Fruit fly (Drosophila melanogaster) whole organism, embryonic: Measurements from ENCODE around the gene Rbp6.
A peak's percentile ranks its signal among the peaks of the same experiment; 100 is the strongest.

ENCODE experiments used
- Aef1 ChIP-seq: fragments of 200-800 bp; sonication (Bioruptor generic); IDR thresholded peaks from 3 replicates; pipeline ENCODE4 v1.3.6; 2022; ENCODE audit warnings: missing biosample characterization, missing genetic modification characterization
- Atf6 ChIP-seq: fragments of 200-800 bp; sonication (Bioruptor generic); IDR thresholded peaks from 2 replicates; pipeline ENCODE4 v1.3.6; 2022; ENCODE audit warnings: missing biosample characterization, missing genetic modification characterization
- CG10147 ChIP-seq: fragments of 200-800 bp; sonication (Bioruptor generic); optimal IDR thresholded peaks from 2 replicates; lab custom pipeline; 2019; ENCODE audit warnings: missing biosample characterization, mild to moderate bottlenecking, missing genetic modification characterization, moderate library complexity
- CG12071 ChIP-seq: fragments of 200-800 bp; sonication (Bioruptor generic); optimal IDR thresholded peaks from 3 replicates; lab custom pipeline; 2018; ENCODE audit warnings: missing biosample characterization, mild to moderate bottlenecking, missing genetic modification characterization
- CG13296 ChIP-seq: fragments of 200-800 bp; sonication (Bioruptor generic); optimal IDR thresholded peaks from 3 replicates; lab custom pipeline; 2018; ENCODE audit warnings: missing biosample characterization, mild to moderate bottlenecking, missing genetic modification characterization
- CG13424 ChIP-seq: fragments of 200-800 bp; sonication (Bioruptor generic); optimal IDR thresholded peaks from 2 replicates; lab custom pipeline; 2019; ENCODE audit warnings: missing biosample characterization, mild to moderate bottlenecking, missing genetic modification characterization, moderate library complexity
- CG13775 ChIP-seq: fragments of 200-800 bp; sonication (Bioruptor generic); optimal IDR thresholded peaks from 3 replicates; lab custom pipeline; 2017; ENCODE audit warnings: missing biosample characterization, mild to moderate bottlenecking, missing genetic modification characterization
- CG15479 ChIP-seq: fragments of 200-800 bp; sonication (Bioruptor generic); optimal IDR thresholded peaks from 3 replicates; lab custom pipeline; 2019; ENCODE audit warnings: missing biosample characterization, mild to moderate bottlenecking, missing genetic modification characterization, moderate library complexity
- CG16779 ChIP-seq: fragments of 200-800 bp; sonication (Bioruptor generic); IDR thresholded peaks from 2 replicates; pipeline ENCODE4 v1.3.6; 2022; ENCODE audit warnings: missing biosample characterization, missing genetic modification characterization
- CG30020 ChIP-seq: fragments of 200-800 bp; optimal IDR thresholded peaks from 2 replicates; lab custom pipeline; 2019; ENCODE audit warnings: missing biosample characterization, mild to moderate bottlenecking, missing genetic modification characterization, moderate library complexity
- CG30403 ChIP-seq: fragments of 200-800 bp; sonication (Bioruptor generic); optimal IDR thresholded peaks from 3 replicates; lab custom pipeline; 2016; ENCODE audit warnings: missing biosample characterization, missing genetic modification characterization
- CG31388 ChIP-seq: fragments of 200-800 bp; sonication (Bioruptor generic); optimal IDR thresholded peaks from 2 replicates; lab custom pipeline; 2016; ENCODE audit warnings: missing biosample characterization, missing genetic modification characterization
- CG32532 ChIP-seq: fragments of 200-800 bp; sonication (Bioruptor generic); IDR thresholded peaks from 2 replicates; pipeline ENCODE4 v1.3.6; 2022; ENCODE audit warnings: missing biosample characterization, missing genetic modification characterization
- CG34376 ChIP-seq: fragments of 200-800 bp; sonication (Bioruptor generic); optimal IDR thresholded peaks from 2 replicates; lab custom pipeline; 2018; ENCODE audit warnings: missing biosample characterization, mild to moderate bottlenecking, missing genetic modification characterization
- CG4404 ChIP-seq: fragments of 200-800 bp; sonication (Bioruptor generic); IDR thresholded peaks from 2 replicates; pipeline ENCODE4 v1.3.6; 2022; ENCODE audit warnings: missing biosample characterization, missing genetic modification characterization
- CG8388 ChIP-seq: fragments of 200-800 bp; sonication (Bioruptor generic); optimal IDR thresholded peaks from 2 replicates; lab custom pipeline; 2019; ENCODE audit warnings: missing biosample characterization, mild to moderate bottlenecking, missing genetic modification characterization, moderate library complexity
- CG9932 ChIP-seq: fragments of 200-800 bp; sonication (Bioruptor generic); IDR thresholded peaks from 2 replicates; pipeline ENCODE4 v1.3.6; 2022; ENCODE audit warnings: missing biosample characterization, missing genetic modification characterization
- D19B ChIP-seq: fragments of 200-800 bp; sonication (Bioruptor generic); optimal IDR thresholded peaks from 2 replicates; lab custom pipeline; 2017; ENCODE audit warnings: missing biosample characterization, mild to moderate bottlenecking, missing genetic modification characterization
- Dad ChIP-seq: fragments of 200-800 bp; sonication (Bioruptor generic); optimal IDR thresholded peaks from 3 replicates; lab custom pipeline; 2016; ENCODE audit warnings: missing biosample characterization, missing genetic modification characterization
- Drgx ChIP-seq: fragments of 200-800 bp; sonication (Bioruptor generic); IDR thresholded peaks from 2 replicates; pipeline ENCODE4 v1.3.6; 2022; ENCODE audit warnings: missing biosample characterization, missing genetic modification characterization
- E2f1 ChIP-seq: fragments of 200-800 bp; sonication (Bioruptor generic); IDR thresholded peaks from 2 replicates; pipeline ENCODE4 v1.3.6; 2022; ENCODE audit warnings: missing biosample characterization, missing genetic modification characterization
- Gsc ChIP-seq: fragments of 200-800 bp; sonication (Bioruptor generic); IDR thresholded peaks from 2 replicates; pipeline ENCODE4 v1.3.6; 2022; ENCODE audit warnings: missing biosample characterization, missing genetic modification characterization
- Hey ChIP-seq: fragments of 200-800 bp; sonication (Bioruptor generic); optimal IDR thresholded peaks from 3 replicates; lab custom pipeline; 2018; ENCODE audit warnings: missing biosample characterization, mild to moderate bottlenecking, missing genetic modification characterization
- Lhr ChIP-seq: fragments of 200-800 bp; sonication (Bioruptor generic); optimal IDR thresholded peaks from 3 replicates; lab custom pipeline; 2017; ENCODE audit warnings: mild to moderate bottlenecking, missing biosample characterization, missing genetic modification reagents, missing genetic modification characterization
- Med ChIP-seq: fragments of 200-800 bp; sonication (Bioruptor generic); peaks from one replicate; lab custom pipeline; 2016; ENCODE audit warnings: missing biosample characterization, missing genetic modification characterization, mild to moderate bottlenecking, inconsistent platforms, moderate library complexity
- Meics ChIP-seq: fragments of 200-800 bp; sonication (Bioruptor generic); optimal IDR thresholded peaks from 2 replicates; lab custom pipeline; 2017; ENCODE audit warnings: missing biosample characterization, mild to moderate bottlenecking, missing genetic modification characterization
- Nf-YA ChIP-seq: fragments of 200-800 bp; sonication (Bioruptor generic); IDR thresholded peaks from 2 replicates; pipeline ENCODE4 v1.3.6; 2022; ENCODE audit warnings: missing biosample characterization, missing genetic modification characterization
- PHDP ChIP-seq: fragments of 200-800 bp; sonication (Bioruptor generic); optimal IDR thresholded peaks from 3 replicates; lab custom pipeline; 2018; ENCODE audit warnings: missing biosample characterization, mild to moderate bottlenecking, missing genetic modification characterization, moderate library complexity
- Ravus ChIP-seq: fragments of 200-800 bp; sonication (Bioruptor generic); IDR thresholded peaks from 2 replicates; pipeline ENCODE4 v1.3.6; 2022; ENCODE audit warnings: missing biosample characterization, missing genetic modification characterization
- Sox100B ChIP-seq: fragments of 200-800 bp; sonication (Bioruptor generic); optimal IDR thresholded peaks from 3 replicates; lab custom pipeline; 2018; ENCODE audit warnings: missing biosample characterization, mild to moderate bottlenecking, missing genetic modification characterization
- Stat92E ChIP-seq, 3 experiments: fragments of >200 bp in 2 of 3; fragments of 200-800 bp in 1 of 3; sonication (Bioruptor generic) in 1 of 3; optimal IDR thresholded peaks; 2 replicates each; lab custom pipeline; 2017 to 2019; ENCODE audit warnings: missing biosample characterization in 3 of 3, missing genetic modification characterization in 3 of 3, mild to moderate bottlenecking in 1 of 3, moderate library complexity in 1 of 3
- ara ChIP-seq: fragments of 200-800 bp; sonication (Bioruptor generic); IDR thresholded peaks from 2 replicates; pipeline ENCODE4 v1.3.6; 2022; ENCODE audit warnings: missing biosample characterization, missing genetic modification characterization
- bsh ChIP-seq, 2 experiments: fragments of 200-800 bp; sonication (Bioruptor generic); optimal IDR thresholded peaks; 2 replicates each; lab custom pipeline; 2017 to 2018; ENCODE audit warnings: mild to moderate bottlenecking in 2 of 2, missing biosample characterization in 2 of 2, missing genetic modification characterization in 2 of 2, moderate library complexity in 1 of 2
- disco-r ChIP-seq: fragments of 200-800 bp; sonication (Bioruptor generic); optimal IDR thresholded peaks from 2 replicates; lab custom pipeline; 2016; ENCODE audit warnings: missing biosample characterization, missing genetic modification characterization
- fu2 ChIP-seq: fragments of 200-800 bp; sonication (Bioruptor generic); optimal IDR thresholded peaks from 2 replicates; lab custom pipeline; 2016; ENCODE audit warnings: missing biosample characterization, missing genetic modification characterization
- ham ChIP-seq: fragments of 200-800 bp; sonication (Bioruptor generic); IDR thresholded peaks from 2 replicates; pipeline ENCODE4 v1.3.6; 2022; ENCODE audit warnings: missing biosample characterization, missing genetic modification characterization
- hbn ChIP-seq: fragments of 200-800 bp; sonication (Bioruptor generic); IDR thresholded peaks from 2 replicates; pipeline ENCODE4 v1.3.6; 2022; ENCODE audit warnings: missing biosample characterization, missing genetic modification characterization; ENCODE audit not compliant: partially characterized antibody
- hkb ChIP-seq, 2 experiments: fragments of 200-800 bp in 1 of 2; fragments of >200 bp in 1 of 2; sonication (Bioruptor generic) in 1 of 2; IDR thresholded peaks in 1 of 2; optimal IDR thresholded peaks in 1 of 2; 2 replicates each; pipeline versions ENCODE4 v1.3.6 to Lab custom; 2017 to 2022; ENCODE audit warnings: missing biosample characterization in 1 of 2, missing genetic modification characterization in 1 of 2
- pan ChIP-seq, 4 experiments: fragments of >200 bp in 3 of 4; fragments of 200-800 bp in 1 of 4; sonication (Bioruptor generic) in 1 of 4; optimal IDR thresholded peaks in 3 of 4; IDR thresholded peaks in 1 of 4; 2 replicates each; pipeline versions ENCODE4 v1.3.6 to Lab custom; 2017 to 2022; ENCODE audit warnings: missing biosample characterization in 2 of 4, missing genetic modification characterization in 2 of 4, mixed read lengths in 1 of 4
- peb ChIP-seq: fragments of 200-800 bp; sonication (Bioruptor generic); IDR thresholded peaks from 2 replicates; pipeline ENCODE4 v1.3.6; 2022; ENCODE audit warnings: missing biosample characterization, missing genetic modification characterization
- pfk ChIP-seq: fragments of 200-800 bp; sonication (Bioruptor generic); optimal IDR thresholded peaks from 2 replicates; lab custom pipeline; 2018; ENCODE audit warnings: missing biosample characterization, mild to moderate bottlenecking, missing genetic modification characterization, moderate library complexity
- prd ChIP-seq, 3 experiments: fragments of >200 bp in 2 of 3; fragments of 200-800 bp in 1 of 3; sonication (Bioruptor generic) in 1 of 3; optimal IDR thresholded peaks in 2 of 3; IDR thresholded peaks in 1 of 3; 2 replicates in 2 of 3; 3 replicates in 1 of 3; pipeline versions ENCODE4 v1.3.6 to Lab custom; 2017 to 2022; ENCODE audit warnings: missing biosample characterization in 1 of 3, missing genetic modification characterization in 1 of 3
- repo ChIP-seq: fragments of 200-800 bp; sonication (Bioruptor generic); optimal IDR thresholded peaks from 2 replicates; lab custom pipeline; 2016; ENCODE audit warnings: missing biosample characterization, missing genetic modification characterization
- schlank ChIP-seq: fragments of 200-800 bp; sonication (Bioruptor generic); optimal IDR thresholded peaks from 2 replicates; lab custom pipeline; 2018; ENCODE audit warnings: missing biosample characterization, mild to moderate bottlenecking, missing genetic modification characterization
- sd ChIP-seq: fragments of 200-800 bp; sonication (Bioruptor generic); optimal IDR thresholded peaks from 3 replicates; lab custom pipeline; 2018; ENCODE audit warnings: missing biosample characterization, mild to moderate bottlenecking, missing genetic modification characterization, moderate library complexity
- sim ChIP-seq: fragments of 200-800 bp; sonication (Bioruptor generic); IDR thresholded peaks from 2 replicates; pipeline ENCODE4 v1.3.6; 2022; ENCODE audit warnings: missing biosample characterization, missing genetic modification characterization
- trem ChIP-seq: fragments of 200-800 bp; optimal IDR thresholded peaks from 3 replicates; lab custom pipeline; 2019; ENCODE audit warnings: missing biosample characterization, mild to moderate bottlenecking, missing genetic modification characterization, moderate library complexity
- zf30C ChIP-seq: fragments of 200-800 bp; sonication (Bioruptor generic); optimal IDR thresholded peaks from 3 replicates; lab custom pipeline; 2018; ENCODE audit warnings: missing biosample characterization, mild to moderate bottlenecking, missing genetic modification characterization
- zfh1 ChIP-seq: fragments of 200-800 bp; sonication (Bioruptor generic); IDR thresholded peaks from 3 replicates; pipeline ENCODE4 v1.3.6; 2022; ENCODE audit warnings: missing biosample characterization, missing genetic modification characterization

Gene Rbp6

dm6 chr3L:17047811-17048239 lies 190.2 kb downstream of the Rbp6 start (continued):
- TF ChIP-seq bsh (GFP tag; optimal IDR thresholded peaks at IDR 0.05; lab: Kevin White, UChicago) (peak in 1 of 2 experiments; percentile 63), CG13775 (GFP tag; lab: Kevin White, UChicago) (no peak), fu2 (GFP tag; lab: Kevin White, UChicago) (no peak), Dad (GFP tag; lab: Kevin White, UChicago) (no peak), Ravus (GFP tag; lab: Robert Waterston, UW) (no peak), ara (0 out of 2 replicates have a peak, but pooled peaks have one; percentile 36), repo (GFP tag; lab: Kevin White, UChicago) (no peak), CG13296 (GFP tag; lab: Kevin White, UChicago) (no peak), CG15479 (GFP tag; lab: Kevin White, UChicago) (no peak), CG30403 (no peak), D19B (GFP tag; lab: Kevin White, UChicago) (no peak), hbn (GFP tag; lab: Robert Waterston, UW) (no peak), ham (GFP tag; lab: Robert Waterston, UW) (no peak), CG12071 (GFP tag; lab: Kevin White, UChicago) (peak; percentile 32), Drgx (GFP tag; lab: Robert Waterston, UW) (no peak), pan (optimal IDR thresholded peaks at IDR 0.05; lab: Kevin White, UChicago) (no peak), pan (GFP tag; optimal IDR thresholded peaks at IDR 0.05 in 1 of 2, IDR thresholded peaks at IDR 0.05 in 1 of 2) (peak in 1 of 2 experiments; percentile 22), PHDP (tag; lab: Kevin White, UChicago) (peak; percentile 60), sim (GFP tag; lab: Robert Waterston, UW) (no peak), sd (tag; lab: Kevin White, UChicago) (peak; percentile 60), CG9932 (no peak), Sox100B (GFP tag; lab: Kevin White, UChicago) (peak; percentile 47), trem (no peak), E2f1 (GFP tag; lab: Robert Waterston, UW) (no peak), CG13424 (tag; lab: Kevin White, UChicago) (peak; percentile 38), CG10147 (GFP tag; lab: Kevin White, UChicago) (no peak), Aef1 (GFP tag; lab: Robert Waterston, UW) (no peak), pfk (GFP tag; lab: Kevin White, UChicago) (no peak), Gsc (GFP tag; lab: Robert Waterston, UW) (no peak), prd (optimal IDR thresholded peaks at IDR 0.05; lab: Kevin White, UChicago) (no peak), prd (GFP tag; IDR thresholded peaks at IDR 0.05; lab: Robert Waterston, UW) (no peak), zf30C (no peak), Atf6 (GFP tag; lab: Robert Waterston, UW) (no peak), Meics (GFP tag; lab: Kevin White, UChicago) (no peak), CG34376 (GFP tag; lab: Kevin White, UChicago) (no peak), Hey (tag; lab: Kevin White, UChicago) (no peak), peb (no peak), CG4404 (no peak), CG32532 (0 out of 2 replicates have a peak, but pooled peaks have one; percentile 31), disco-r (GFP tag; lab: Kevin White, UChicago) (no peak), CG30020 (no peak), hkb (optimal IDR thresholded peaks at IDR 0.05; lab: Kevin White, UChicago) (no peak), hkb (GFP tag; IDR thresholded peaks at IDR 0.05; lab: Robert Waterston, UW) (no peak), Nf-YA (GFP tag; lab: Robert Waterston, UW) (no peak; the same call in 1 of the 2 replicates), Med (GFP tag; lab: Kevin White, UChicago) (peak; percentile 75), zfh1 (GFP tag; lab: Robert Waterston, UW) (peak; percentile 53; the same call in 1 of the 3 replicates), CG8388 (GFP tag; lab: Kevin White, UChicago) (no peak), CG16779 (GFP tag; lab: Robert Waterston, UW) (no peak), CG31388 (GFP tag; lab: Kevin White, UChicago) (no peak), Stat92E (GFP tag; optimal IDR thresholded peaks at IDR 0.05; lab: Kevin White, UChicago) (peak in 1 of 3 experiments; percentile 21), schlank (tag; lab: Kevin White, UChicago) (no peak), Lhr (peak; percentile 18)
